Worm (Caenorhabditis elegans) whole organism, late embryonic: ENCODE measurements around the gene srd-69.

Source experiments
- ceh-18 ChIP-seq: sonication (generic microtip); optimal IDR thresholded peaks from 2 replicates; lab custom pipeline; 2016; ENCODE audit warnings: missing genetic modification characterization, missing compliant biosample characterization
- hlh-15 ChIP-seq: sonication (generic microtip); optimal IDR thresholded peaks from 2 replicates; lab custom pipeline; 2016; ENCODE audit warnings: missing genetic modification characterization, missing compliant biosample characterization
- pha-4 ChIP-seq: fragments of 150-350 bp; optimal IDR thresholded peaks from 2 replicates; lab custom pipeline; 2018; ENCODE audit warnings: missing biosample characterization, missing genetic modification reagents, missing genetic modification characterization

- TF ChIP-seq hlh-15 (tag; lab: Kevin White, UChicago) (no peak), ceh-18 (tag; lab: Kevin White, UChicago) (no peak), pha-4 (tag; lab: Kevin White, UChicago) (no peak)
These were observed 9.1 kb downstream of the srd-69 start, which contains the start of gene H04J21.1 for ce11 chrIII:2371864-2372263.
